Worm (Caenorhabditis elegans) whole organism, L1 larva: ENCODE measurements around the gene irld-24.

Experiments
- C04F5.9 ChIP-seq: sonication (generic microtip); optimal IDR thresholded peaks from 2 replicates; lab custom pipeline; 2016; ENCODE audit warnings: missing genetic modification characterization, missing compliant biosample characterization
- Y116A8C.19 ChIP-seq: sonication (generic microtip); optimal IDR thresholded peaks from 2 replicates; lab custom pipeline; 2016; ENCODE audit warnings: missing compliant biosample characterization, missing genetic modification characterization, borderline replicate concordance
- alr-1 ChIP-seq: fragments of 200-800 bp; sonication (Bioruptor generic); optimal IDR thresholded peaks from 2 replicates; lab custom pipeline; 2018; ENCODE audit warnings: borderline replicate concordance, mild to moderate bottlenecking, missing genetic modification characterization, missing compliant biosample characterization
- aly-2 ChIP-seq: fragments of 150-350 bp; optimal IDR thresholded peaks from 2 replicates; lab custom pipeline; 2014; ENCODE audit warnings: missing biosample characterization, missing genetic modification characterization
- blmp-1 ChIP-seq: fragments of 150-350 bp; optimal IDR thresholded peaks from 2 replicates; lab custom pipeline; 2014; ENCODE audit warnings: missing biosample characterization, missing genetic modification characterization
- ceh-63 ChIP-seq: fragments of 200-800 bp; sonication (Bioruptor generic); optimal IDR thresholded peaks from 2 replicates; lab custom pipeline; 2018; ENCODE audit warnings: mild to moderate bottlenecking, missing genetic modification characterization, missing compliant biosample characterization
- ceh-90 ChIP-seq: sonication (generic microtip); optimal IDR thresholded peaks from 2 replicates; lab custom pipeline; 2016; ENCODE audit warnings: missing genetic modification characterization, missing compliant biosample characterization
- dpl-1 ChIP-seq, 3 experiments: fragments of 150-350 bp in 2 of 3; sonication (generic microtip) in 1 of 3; optimal IDR thresholded peaks; 2 replicates each; lab custom pipeline; 2014 to 2017; ENCODE audit warnings: missing biosample characterization in 3 of 3, missing genetic modification characterization in 3 of 3, missing genetic modification reagents in 3 of 3
- dsc-1 ChIP-seq: sonication (generic microtip); optimal IDR thresholded peaks from 2 replicates; lab custom pipeline; 2016; ENCODE audit warnings: mild to moderate bottlenecking, missing genetic modification characterization, missing compliant biosample characterization
- egl-13 ChIP-seq: sonication (generic microtip); optimal IDR thresholded peaks from 2 replicates; lab custom pipeline; 2016; ENCODE audit warnings: missing genotype, missing genetic modification reagents, missing genetic modification characterization, missing compliant biosample characterization
- egl-27 ChIP-seq, 2 experiments: fragments of 150-350 bp in 1 of 2; sonication (generic microtip); optimal IDR thresholded peaks; 3 replicates each; lab custom pipeline; 2017 to 2018; ENCODE audit warnings: missing biosample characterization in 2 of 2, missing genetic modification characterization in 2 of 2, missing genetic modification reagents in 2 of 2
- elt-3 ChIP-seq, 6 experiments: fragments of 150-350 bp in 1 of 6; sonication (generic microtip); optimal IDR thresholded peaks; 2 replicates each; lab custom pipeline; 2017 to 2018; ENCODE audit warnings: missing biosample characterization in 6 of 6, missing genetic modification characterization in 6 of 6, inconsistent platforms in 1 of 6
- ets-5 ChIP-seq: fragments of 200-800 bp; sonication (Bioruptor generic); IDR thresholded peaks from 2 replicates; pipeline ENCODE4 v1.3.6; 2022; ENCODE audit warnings: missing genetic modification characterization, missing compliant biosample characterization
- fkh-4 ChIP-seq: sonication (generic microtip); optimal IDR thresholded peaks from 2 replicates; lab custom pipeline; 2016; ENCODE audit warnings: missing compliant biosample characterization, missing genetic modification characterization, borderline replicate concordance
- fkh-8 ChIP-seq: sonication (generic microtip); optimal IDR thresholded peaks from 2 replicates; lab custom pipeline; 2016; ENCODE audit warnings: mild to moderate bottlenecking, missing genetic modification characterization, missing compliant biosample characterization
- grh-1 ChIP-seq: fragments of 200-800 bp; sonication (Bioruptor generic); IDR thresholded peaks from 2 replicates; pipeline ENCODE4 v1.3.6; 2022; ENCODE audit warnings: missing genetic modification reagents, missing genetic modification characterization, missing compliant biosample characterization
- irx-1 ChIP-seq: sonication (generic microtip); optimal IDR thresholded peaks from 2 replicates; lab custom pipeline; 2016; ENCODE audit warnings: missing genetic modification characterization, missing compliant biosample characterization
- lin-13 ChIP-seq: fragments of 150-350 bp; optimal IDR thresholded peaks from 2 replicates; lab custom pipeline; 2014; ENCODE audit warnings: missing biosample characterization, missing genetic modification reagents, missing genetic modification characterization
- lin-14 ChIP-seq: fragments of 200-800 bp; sonication (Bioruptor generic); optimal IDR thresholded peaks from 2 replicates; lab custom pipeline; 2018; ENCODE audit warnings: mild to moderate bottlenecking, missing genetic modification characterization, moderate library complexity, missing compliant biosample characterization
- lin-35 ChIP-seq, 2 experiments: fragments of 150-350 bp; optimal IDR thresholded peaks; 2 replicates each; lab custom pipeline; 2014; ENCODE audit warnings: missing biosample characterization in 2 of 2, missing genetic modification characterization in 2 of 2, missing genetic modification reagents in 2 of 2
- lir-3 ChIP-seq: sonication (generic microtip); optimal IDR thresholded peaks from 2 replicates; lab custom pipeline; 2016; ENCODE audit warnings: mild to moderate bottlenecking, missing genetic modification characterization, moderate library complexity, missing compliant biosample characterization; ENCODE audit not compliant: poor library complexity
- lsy-2 ChIP-seq, 2 experiments: fragments of 150-350 bp; optimal IDR thresholded peaks; 2 replicates each; lab custom pipeline; 2014; ENCODE audit warnings: missing biosample characterization in 2 of 2, missing genetic modification characterization in 2 of 2
- mab-9 ChIP-seq: fragments of 200-800 bp; sonication (Bioruptor generic); IDR thresholded peaks from 2 replicates; pipeline ENCODE4 v1.3.6; 2022; ENCODE audit warnings: missing genetic modification reagents, missing genetic modification characterization, missing compliant biosample characterization
- mdl-1 ChIP-seq, 2 experiments: fragments of 150-350 bp; optimal IDR thresholded peaks; 2 replicates each; lab custom pipeline; 2014 to 2017; ENCODE audit warnings: missing biosample characterization in 2 of 2, missing genetic modification characterization in 2 of 2, inconsistent platforms in 1 of 2
- mef-2 ChIP-seq: fragments of 150-350 bp; optimal IDR thresholded peaks from 2 replicates; lab custom pipeline; 2014; ENCODE audit warnings: missing biosample characterization, missing genetic modification characterization
- mep-1 ChIP-seq: fragments of 150-350 bp; optimal IDR thresholded peaks from 2 replicates; lab custom pipeline; 2014; ENCODE audit warnings: missing biosample characterization, missing genetic modification characterization
- nhr-11 ChIP-seq: fragments of 150-350 bp; optimal IDR thresholded peaks from 2 replicates; lab custom pipeline; 2014; ENCODE audit warnings: missing biosample characterization, missing genetic modification characterization
- nhr-19 ChIP-seq: fragments of 200-800 bp; sonication (Bioruptor generic); conservative IDR thresholded peaks from 2 replicates; pipeline ENCODE4 v1.3.6; 2022; ENCODE audit warnings: missing genetic modification characterization, missing compliant biosample characterization
- nhr-20 ChIP-seq: sonication (generic microtip); optimal IDR thresholded peaks from 2 replicates; lab custom pipeline; 2016; ENCODE audit warnings: mild to moderate bottlenecking, missing genetic modification characterization, missing compliant biosample characterization
- nhr-237 ChIP-seq: fragments of 150-350 bp; optimal IDR thresholded peaks from 2 replicates; lab custom pipeline; 2014; ENCODE audit warnings: missing biosample characterization, missing genetic modification characterization
- nhr-28 ChIP-seq: fragments of 150-350 bp; optimal IDR thresholded peaks from 2 replicates; lab custom pipeline; 2014; ENCODE audit warnings: missing biosample characterization, missing genetic modification characterization
- nhr-71 ChIP-seq: sonication (generic microtip); optimal IDR thresholded peaks from 2 replicates; lab custom pipeline; 2016; ENCODE audit warnings: mild to moderate bottlenecking, missing genetic modification characterization, moderate library complexity, missing compliant biosample characterization
- nhr-77 ChIP-seq: fragments of 150-350 bp; optimal IDR thresholded peaks from 2 replicates; lab custom pipeline; 2014; ENCODE audit warnings: missing biosample characterization, missing genetic modification characterization
- nhr-84 ChIP-seq: sonication (generic microtip); optimal IDR thresholded peaks from 2 replicates; lab custom pipeline; 2017; ENCODE audit warnings: missing biosample characterization, missing genetic modification characterization
- nhr-85 ChIP-seq: sonication (generic microtip); peaks from one replicate; lab custom pipeline; 2016; ENCODE audit warnings: missing genetic modification characterization, inconsistent platforms, missing compliant biosample characterization
- nhr-90 ChIP-seq: sonication (generic microtip); optimal IDR thresholded peaks from 2 replicates; lab custom pipeline; 2016; ENCODE audit warnings: mild to moderate bottlenecking, missing genetic modification characterization, missing compliant biosample characterization; ENCODE audit not compliant: poor library complexity
- pag-3 ChIP-seq: sonication (generic microtip); optimal IDR thresholded peaks from 2 replicates; lab custom pipeline; 2017; ENCODE audit warnings: missing genetic modification characterization, mild to moderate bottlenecking, missing compliant biosample characterization, antibody characterized with exemption, borderline replicate concordance; ENCODE audit not compliant: insufficient read depth
- pax-3 ChIP-seq: fragments of 200-800 bp; sonication (Bioruptor generic); optimal IDR thresholded peaks from 2 replicates; lab custom pipeline; 2018; ENCODE audit warnings: mild to moderate bottlenecking, missing genetic modification characterization, moderate library complexity, missing compliant biosample characterization
- snpc-4 ChIP-seq: fragments of 150-350 bp; optimal IDR thresholded peaks from 2 replicates; lab custom pipeline; 2014; ENCODE audit warnings: missing biosample characterization, missing genetic modification characterization
- snu-23 ChIP-seq: sonication (generic microtip); optimal IDR thresholded peaks from 2 replicates; lab custom pipeline; 2016; ENCODE audit warnings: missing genetic modification characterization, missing compliant biosample characterization
- sptf-1 ChIP-seq: fragments of 150-350 bp; optimal IDR thresholded peaks from 2 replicates; lab custom pipeline; 2014; ENCODE audit warnings: missing biosample characterization, missing genetic modification characterization
- sup-37 ChIP-seq: fragments of 200-800 bp; sonication (Bioruptor generic); optimal IDR thresholded peaks from 2 replicates; lab custom pipeline; 2018; ENCODE audit warnings: mild to moderate bottlenecking, missing genetic modification characterization, missing compliant biosample characterization
- swsn-7 ChIP-seq: sonication (generic microtip); optimal IDR thresholded peaks from 2 replicates; lab custom pipeline; 2016; ENCODE audit warnings: missing genetic modification characterization, missing compliant biosample characterization
- tlp-1 ChIP-seq: fragments of 150-350 bp; optimal IDR thresholded peaks from 2 replicates; lab custom pipeline; 2014; ENCODE audit warnings: missing biosample characterization, missing genetic modification characterization
- unc-130 ChIP-seq: fragments of 150-350 bp; optimal IDR thresholded peaks from 2 replicates; lab custom pipeline; 2017; ENCODE audit warnings: missing biosample characterization, missing genetic modification characterization, inconsistent platforms
- unc-62 ChIP-seq: fragments of 150-350 bp; optimal IDR thresholded peaks from 2 replicates; lab custom pipeline; 2014; ENCODE audit warnings: missing biosample characterization, missing genetic modification reagents, missing genetic modification characterization
- unc-98 ChIP-seq: fragments of 200-800 bp; sonication (Bioruptor generic); IDR thresholded peaks from 2 replicates; pipeline ENCODE4 v1.3.6; 2022; ENCODE audit warnings: missing genetic modification characterization, missing compliant biosample characterization
- xbp-1 ChIP-seq: sonication (generic microtip); optimal IDR thresholded peaks from 2 replicates; lab custom pipeline; 2016; ENCODE audit warnings: missing genetic modification characterization, missing compliant biosample characterization

irld-24 gene

ce11 chrX:13937910-13938309 lies 48.5 kb upstream of the irld-24 start:
- TF ChIP-seq blmp-1 (peak; percentile 64), elt-3 (tag; optimal IDR thresholded peaks at IDR 0.05; lab: Kevin White, UChicago) (peak; percentile 71 to 98 (median 92)), nhr-19 (0 out of 2 replicates have a peak, but pooled peaks have one; percentile 1), ets-5 (GFP tag; lab: Robert Waterston, UW) (no peak), nhr-85 (tag; lab: Kevin White, UChicago) (peak; percentile 73), tlp-1 (tag; lab: Kevin White, UChicago) (no peak), lsy-2 (tag; optimal IDR thresholded peaks at IDR 0.05; lab: Kevin White, UChicago) (peak in 1 of 2 experiments; percentile 56), nhr-11 (tag; lab: Kevin White, UChicago) (no peak), nhr-20 (tag; lab: Kevin White, UChicago) (peak; percentile 28), unc-130 (tag; lab: Kevin White, UChicago) (peak; percentile 38), snu-23 (GFP tag; lab: Kevin White, UChicago) (peak; percentile 12), egl-27 (tag; optimal IDR thresholded peaks at IDR 0.05; lab: Kevin White, UChicago) (no peak), dsc-1 (tag; lab: Kevin White, UChicago) (no peak), swsn-7 (tag; lab: Kevin White, UChicago) (no peak), nhr-71 (tag; lab: Kevin White, UChicago) (peak; percentile 21), nhr-90 (tag; lab: Kevin White, UChicago) (peak; percentile 0)
- TF ChIP-seq, all 84 proteins: peak for 10

DNA sequence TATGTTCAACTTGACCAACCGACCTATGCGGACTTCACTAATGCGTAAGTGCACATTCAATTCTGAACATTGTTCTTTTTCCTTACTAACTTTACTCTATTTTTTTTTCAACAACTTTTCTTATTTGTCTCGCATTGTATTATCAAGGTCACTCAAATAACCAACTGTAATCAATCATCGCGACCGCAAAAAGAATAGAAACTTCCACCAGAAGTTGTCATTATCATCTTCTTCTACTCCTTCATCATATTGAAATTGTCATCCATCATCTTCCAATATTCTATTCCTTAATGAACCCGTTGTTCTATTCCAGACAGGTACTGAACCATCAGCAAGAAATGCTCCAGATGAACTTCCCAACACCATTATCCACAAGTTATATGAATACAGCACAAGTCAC lies 47.0 kb upstream of the irld-24 start:
- TF ChIP-seq egl-13 (no peak), snpc-4 (no peak), grh-1 (no peak), mab-9 (GFP tag; lab: Robert Waterston, UW) (no peak), unc-98 (no peak), nhr-237 (tag; lab: Kevin White, UChicago) (no peak), blmp-1 (peak; percentile 56), mdl-1 (tag; optimal IDR thresholded peaks at IDR 0.05; lab: Kevin White, UChicago) (no peak), lin-35 (GFP tag; optimal IDR thresholded peaks at IDR 0.05; lab: Kevin White, UChicago) (peak in 1 of 2 experiments; percentile 28), mef-2 (tag; lab: Kevin White, UChicago) (no peak), pag-3 (tag; lab: Kevin White, UChicago) (no peak), ceh-90 (no peak), sup-37 (GFP tag; lab: Kevin White, UChicago) (no peak), C04F5.9 (no peak), nhr-20 (tag; lab: Kevin White, UChicago) (peak; percentile 38), lin-14 (GFP tag; lab: Kevin White, UChicago) (peak; percentile 19), dpl-1 (GFP tag; optimal IDR thresholded peaks at IDR 0.05; lab: Kevin White, UChicago) (no peak), lir-3 (no peak), fkh-8 (tag; lab: Kevin White, UChicago) (no peak), lin-13 (GFP tag; lab: Kevin White, UChicago) (no peak), ceh-63 (GFP tag; lab: Kevin White, UChicago) (no peak), Y116A8C.19 (tag; lab: Kevin White, UChicago) (no peak), snu-23 (GFP tag; lab: Kevin White, UChicago) (peak; percentile 33), unc-62 (no peak), nhr-28 (tag; lab: Kevin White, UChicago) (no peak), nhr-85 (tag; lab: Kevin White, UChicago) (peak; percentile 81), nhr-71 (tag; lab: Kevin White, UChicago) (peak; percentile 47), alr-1 (tag; lab: Kevin White, UChicago) (no peak), irx-1 (tag; lab: Kevin White, UChicago) (peak; percentile 3), nhr-77 (tag; lab: Kevin White, UChicago) (no peak), mep-1 (tag; lab: Kevin White, UChicago) (no peak), fkh-4 (no peak), elt-3 (tag; optimal IDR thresholded peaks at IDR 0.05; lab: Kevin White, UChicago) (peak in 5 of 6 experiments; percentile 53 to 91 (median 80)), aly-2 (no peak), pax-3 (tag; lab: Kevin White, UChicago) (no peak), sptf-1 (tag; lab: Kevin White, UChicago) (no peak), lsy-2 (tag; optimal IDR thresholded peaks at IDR 0.05; lab: Kevin White, UChicago) (peak in 1 of 2 experiments; percentile 22), tlp-1 (tag; lab: Kevin White, UChicago) (no peak), nhr-84 (tag; lab: Kevin White, UChicago) (no peak), xbp-1 (no peak)
